Worm (Caenorhabditis elegans) whole organism, L2 larva: Measurements from ENCODE around the gene C18D4.4.

ENCODE experiments used
- ama-1 ChIP-seq: fragments of 150-350 bp; optimal IDR thresholded peaks from 2 replicates; lab custom pipeline; 2018; ENCODE audit warnings: inconsistent platforms
- nhr-23 ChIP-seq: fragments of 150-350 bp; optimal IDR thresholded peaks from 2 replicates; lab custom pipeline; 2014; ENCODE audit warnings: missing biosample characterization, missing genetic modification reagents, missing genetic modification characterization
- zag-1 ChIP-seq: fragments of 150-350 bp; optimal IDR thresholded peaks from 2 replicates; lab custom pipeline; 2014; ENCODE audit warnings: missing biosample characterization, missing genetic modification characterization

DNA sequence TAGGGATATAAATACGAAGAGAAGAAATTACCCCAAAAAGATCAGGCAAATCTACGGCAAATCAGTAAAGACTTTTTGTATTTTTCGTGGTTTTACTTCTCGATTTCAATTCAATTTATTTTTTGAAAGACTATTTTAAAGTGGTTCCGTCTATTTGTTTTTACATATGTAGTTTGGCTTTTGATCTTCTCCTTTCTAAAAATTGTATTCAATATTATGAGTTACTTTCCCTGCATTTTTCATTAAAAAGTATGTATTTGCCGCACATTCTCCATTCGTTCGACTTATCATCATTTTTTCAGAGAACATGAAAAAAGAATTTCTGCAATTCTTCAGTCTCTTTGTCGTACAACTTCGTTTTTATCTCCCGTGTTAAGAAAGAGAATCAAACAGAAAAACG, 35.5 kb upstream of the C18D4.4 start, which contains the start of gene C38D9.2:
- TF ChIP-seq zag-1 (tag; lab: Kevin White, UChicago) (no peak), ama-1 (lab: Kevin White, UChicago) (no peak), nhr-23 (tag; lab: Kevin White, UChicago) (no peak)
